Fruit fly (Drosophila melanogaster): ENCODE data around the gene Zasp67.

Zasp67 gene

dm6 chr3L:9744060-9744549, 53.4 kb downstream of the Zasp67 start (continued):
- TF ChIP-seq en (GFP tag; optimal IDR thresholded peaks at IDR 0.05): peak; percentile 76
- peak; percentile 34 for TF ChIP-seq ac (GFP tag; optimal IDR thresholded peaks at IDR 0.05)
- peak; percentile 45; the same call in 1 of the 2 replicates for TF ChIP-seq Dip2 (GFP tag; IDR thresholded peaks at IDR 0.05)
- peak; percentile 87 for TF ChIP-seq Xrp1 (GFP tag; IDR thresholded peaks at IDR 0.05)
- TF ChIP-seq sug (tag; optimal IDR thresholded peaks at IDR 0.05): peak; percentile 55
- TF ChIP-seq Doc2 (GFP tag; IDR thresholded peaks at IDR 0.05): peak; percentile 11; the same call in 1 of the 2 replicates
- TF ChIP-seq ems (GFP tag; optimal IDR thresholded peaks at IDR 0.05): peak; percentile 95
- TF ChIP-seq CG17328 (GFP tag; IDR thresholded peaks at IDR 0.05): peak; percentile 79
- TF ChIP-seq CG12071 (GFP tag; optimal IDR thresholded peaks at IDR 0.05): peak; percentile 86
- peak; percentile 53 for TF ChIP-seq mam (GFP tag; optimal IDR thresholded peaks at IDR 0.05)
- TF ChIP-seq TFAM (GFP tag; optimal IDR thresholded peaks at IDR 0.05): peak; percentile 55
- peak; percentile 95 for TF ChIP-seq tin (GFP tag; optimal IDR thresholded peaks at IDR 0.05)
- TF ChIP-seq insv (GFP tag; optimal IDR thresholded peaks at IDR 0.05): no peak
- TF ChIP-seq Dad (GFP tag; optimal IDR thresholded peaks at IDR 0.05): peak; percentile 51
- peak; percentile 91 for TF ChIP-seq Ada2b (GFP tag; IDR thresholded peaks at IDR 0.05)
- peak; percentile 88 for TF ChIP-seq HLH3B (GFP tag; IDR thresholded peaks at IDR 0.05)
- peak; percentile 53 for TF ChIP-seq CG13894 (tag; optimal IDR thresholded peaks at IDR 0.05)
- peak; percentile 86 for TF ChIP-seq Vsx1 (GFP tag; optimal IDR thresholded peaks at IDR 0.05)
- peak; percentile 86 for TF ChIP-seq CG7372 (GFP tag; IDR thresholded peaks at IDR 0.05)
- TF ChIP-seq da (GFP tag; optimal IDR thresholded peaks at IDR 0.05): no peak
- TF ChIP-seq ham (GFP tag; IDR thresholded peaks at IDR 0.05): no peak
- TF ChIP-seq fu2 (GFP tag; optimal IDR thresholded peaks at IDR 0.05): peak; percentile 5
- TF ChIP-seq CG4360 (GFP tag; IDR thresholded peaks at IDR 0.05): peak; percentile 47; the same call in 1 of the 2 replicates
- peak; percentile 40 for TF ChIP-seq CG10462 (GFP tag; optimal IDR thresholded peaks at IDR 0.05)
- TF ChIP-seq CG8765 (GFP tag; IDR thresholded peaks at IDR 0.05): peak; percentile 33; the same call in 1 of the 2 replicates
- TF ChIP-seq tio (GFP tag; optimal IDR thresholded peaks at IDR 0.05): peak; percentile 79
- no peak for TF ChIP-seq CG14860 (GFP tag; IDR thresholded peaks at IDR 0.05; ENCODE audit: partially characterized antibody)
- peak; percentile 91 for TF ChIP-seq CG10147 (GFP tag; optimal IDR thresholded peaks at IDR 0.05)
- peak; percentile 74 for TF ChIP-seq CG9215 (GFP tag; IDR thresholded peaks at IDR 0.05)
- no peak for TF ChIP-seq Poxn (GFP tag; IDR thresholded peaks at IDR 0.05)
- peak; percentile 87 for TF ChIP-seq CG2678 (tag; optimal IDR thresholded peaks at IDR 0.05)
- TF ChIP-seq NFAT (GFP tag; IDR thresholded peaks at IDR 0.05): peak; percentile 52; the same call in 1 of the 2 replicates
- TF ChIP-seq fd96Cb (tag; optimal IDR thresholded peaks at IDR 0.05): peak; percentile 95
- TF ChIP-seq CG2120 (GFP tag; optimal IDR thresholded peaks at IDR 0.05): peak; percentile 70
- no peak for TF ChIP-seq hbn (GFP tag; IDR thresholded peaks at IDR 0.05; ENCODE audit: partially characterized antibody)
- TF ChIP-seq Oli (tag; optimal IDR thresholded peaks at IDR 0.05): peak; percentile 86
- TF ChIP-seq CG12744 (GFP tag; optimal IDR thresholded peaks at IDR 0.05): peak; percentile 64
- TF ChIP-seq pb (GFP tag; optimal IDR thresholded peaks at IDR 0.05): peak; percentile 92
- peak; percentile 80 for TF ChIP-seq Hmr (GFP tag; optimal IDR thresholded peaks at IDR 0.05)
- peak; percentile 71 for TF ChIP-seq CG10565 (GFP tag; optimal IDR thresholded peaks at IDR 0.05)
- TF ChIP-seq amos (GFP tag; IDR thresholded peaks at IDR 0.05; ENCODE audit: partially characterized antibody): no peak
- peak in 1 of 2 experiments; percentile 72 for TF ChIP-seq Eip74EF (GFP tag; optimal IDR thresholded peaks at IDR 0.05)
- peak; percentile 41 for TF ChIP-seq Ravus (GFP tag; IDR thresholded peaks at IDR 0.05)
- TF ChIP-seq Hr78 (GFP tag; optimal IDR thresholded peaks at IDR 0.05): peak in 1 of 2 experiments; percentile 79
- TF ChIP-seq CG11695 (GFP tag; IDR thresholded peaks at IDR 0.05): peak; percentile 94
- TF ChIP-seq hkb (optimal IDR thresholded peaks at IDR 0.05): no peak
- TF ChIP-seq hkb (GFP tag; IDR thresholded peaks at IDR 0.05): peak; percentile 89
- no peak for TF ChIP-seq CG13123 (GFP tag; optimal IDR thresholded peaks at IDR 0.05)
- peak; percentile 91 for TF ChIP-seq Med (GFP tag)
- no peak for TF ChIP-seq sna (GFP tag; IDR thresholded peaks at IDR 0.05; ENCODE audit: partially characterized antibody)
- no peak for TF ChIP-seq HmgD (GFP tag; optimal IDR thresholded peaks at IDR 0.05)

Data from whole organism, embryonic.